Fruit fly (Drosophila melanogaster): ENCODE results near the gene CG8840.

The CG8840 gene

dm6 chr2L:3440322-3440721, 30.0 kb downstream of the CG8840 start (continued):
- TF ChIP-seq CG10267 (tag; optimal IDR thresholded peaks at IDR 0.05), result peak; percentile 39
- TF ChIP-seq pan (optimal IDR thresholded peaks at IDR 0.05), result no peak
- peak in 1 of 2 experiments; percentile 83 for TF ChIP-seq pan (GFP tag; optimal IDR thresholded peaks at IDR 0.05 in 1 of 2, IDR thresholded peaks at IDR 0.05 in 1 of 2)
- TF ChIP-seq Ptx1 (GFP tag; IDR thresholded peaks at IDR 0.05), result peak; percentile 82
- peak; percentile 57 for TF ChIP-seq esg (GFP tag; conservative IDR thresholded peaks at IDR 0.05)
- peak; percentile 47 for TF ChIP-seq nerfin-1 (tag; optimal IDR thresholded peaks at IDR 0.05)
- TF ChIP-seq CG18476 (GFP tag; optimal IDR thresholded peaks at IDR 0.05), result no peak
- TF ChIP-seq TFAM (GFP tag; optimal IDR thresholded peaks at IDR 0.05), result no peak
- no peak for TF ChIP-seq CG12236 (GFP tag; optimal IDR thresholded peaks at IDR 0.05)
- TF ChIP-seq scrt (GFP tag; optimal IDR thresholded peaks at IDR 0.05), result peak; percentile 33
- TF ChIP-seq CG10462 (GFP tag; optimal IDR thresholded peaks at IDR 0.05), result no peak
- no peak for TF ChIP-seq bbx (GFP tag; IDR thresholded peaks at IDR 0.05; ENCODE audit: partially characterized antibody)
- TF ChIP-seq CG11247 (GFP tag; IDR thresholded peaks at IDR 0.05), result peak; percentile 58; the same call in 1 of the 2 replicates
- peak; percentile 49 for TF ChIP-seq CG10274 (GFP tag; optimal IDR thresholded peaks at IDR 0.05)
- TF ChIP-seq CG2712 (tag; optimal IDR thresholded peaks at IDR 0.05), result peak; percentile 76
- peak; percentile 68 for TF ChIP-seq CG7839 (tag; optimal IDR thresholded peaks at IDR 0.05)
- TF ChIP-seq vnd (GFP tag; IDR thresholded peaks at IDR 0.05; ENCODE audit: partially characterized antibody), result no peak
- TF ChIP-seq Hr3 (GFP tag; optimal IDR thresholded peaks at IDR 0.05), result peak; percentile 57
- TF ChIP-seq cwo (GFP tag; optimal IDR thresholded peaks at IDR 0.05), result peak; percentile 93
- no peak for TF ChIP-seq eve (GFP tag; optimal IDR thresholded peaks at IDR 0.05)
- 0 out of 4 replicates have a peak, but pooled peaks have one; percentile 30 for TF ChIP-seq chinmo (GFP tag; IDR thresholded peaks at IDR 0.05; ENCODE audit: partially characterized antibody)
- peak; percentile 59 for TF ChIP-seq CG9932 (GFP tag; IDR thresholded peaks at IDR 0.05)
- peak; percentile 65 for TF ChIP-seq CG18262 (tag; optimal IDR thresholded peaks at IDR 0.05)
- peak; percentile 48; the same call in 1 of the 2 replicates for TF ChIP-seq NFAT (GFP tag; IDR thresholded peaks at IDR 0.05)
- no peak for TF ChIP-seq mirr (GFP tag; optimal IDR thresholded peaks at IDR 0.05)
- no peak for TF ChIP-seq Kr (GFP tag; optimal IDR thresholded peaks at IDR 0.05)
- 0 out of 2 replicates have a peak, but pooled peaks have one; percentile 38 for TF ChIP-seq CG17612 (GFP tag; IDR thresholded peaks at IDR 0.05)
- TF ChIP-seq sc (optimal IDR thresholded peaks at IDR 0.05), result no peak
- peak; percentile 52 for TF ChIP-seq sc (GFP tag; optimal IDR thresholded peaks at IDR 0.05)
- no peak; the same call in 1 of the 2 replicates for TF ChIP-seq CG10959 (GFP tag; IDR thresholded peaks at IDR 0.05)
- TF ChIP-seq CG6272 (GFP tag; IDR thresholded peaks at IDR 0.05), result no peak
- 0 out of 2 replicates have a peak, but pooled peaks have one; percentile 21 for TF ChIP-seq CG11085 (GFP tag; IDR thresholded peaks at IDR 0.05)
- peak; percentile 75 for TF ChIP-seq Rfx (GFP tag; IDR thresholded peaks at IDR 0.05)
- TF ChIP-seq h (optimal IDR thresholded peaks at IDR 0.05), result no peak
- no peak for TF ChIP-seq CG3995 (GFP tag; optimal IDR thresholded peaks at IDR 0.05)
- TF ChIP-seq CG34422 (GFP tag; IDR thresholded peaks at IDR 0.05), result peak; percentile 83; the same call in 2 of the 3 replicates
- TF ChIP-seq CG14710 (tag; optimal IDR thresholded peaks at IDR 0.05), result peak; percentile 42
- TF ChIP-seq CG32772 (GFP tag; IDR thresholded peaks at IDR 0.05), result peak; percentile 76
- TF ChIP-seq mld (GFP tag; IDR thresholded peaks at IDR 0.05; ENCODE audit: partially characterized antibody), result no peak
- no peak for TF ChIP-seq tna (GFP tag; IDR thresholded peaks at IDR 0.05; ENCODE audit: partially characterized antibody)
- peak; percentile 40 for TF ChIP-seq Abd-B (GFP tag; optimal IDR thresholded peaks at IDR 0.05)
- TF ChIP-seq sug (tag; optimal IDR thresholded peaks at IDR 0.05), result no peak
- peak; percentile 15 for TF ChIP-seq CG18011 (GFP tag; optimal IDR thresholded peaks at IDR 0.05)
- peak; percentile 24 for TF ChIP-seq shn (GFP tag; optimal IDR thresholded peaks at IDR 0.05)
- peak; percentile 48 for TF ChIP-seq Sox100B (GFP tag; optimal IDR thresholded peaks at IDR 0.05)
- TF ChIP-seq CG1647 (GFP tag; optimal IDR thresholded peaks at IDR 0.05), result no peak
- peak; percentile 59 for TF ChIP-seq Fer3 (tag; optimal IDR thresholded peaks at IDR 0.05)
- no peak for TF ChIP-seq ac (GFP tag; optimal IDR thresholded peaks at IDR 0.05)
- no peak for TF ChIP-seq CG3065 (GFP tag; optimal IDR thresholded peaks at IDR 0.05)
- peak; percentile 54 for TF ChIP-seq CG2875 (GFP tag; optimal IDR thresholded peaks at IDR 0.05)
- no peak for TF ChIP-seq pb (GFP tag; optimal IDR thresholded peaks at IDR 0.05)

Data from whole organism, embryonic.